Fruit fly (Drosophila melanogaster) whole organism, adult: ENCODE data around the gene CG14459.

Source experiments
- CG11617 ChIP-seq: fragments of 200-800 bp; sonication (Bioruptor generic); optimal IDR thresholded peaks from 2 replicates; lab custom pipeline; 2017; ENCODE audit warnings: mild to moderate bottlenecking, missing biosample characterization, missing genetic modification reagents, missing genetic modification characterization
- CG12768 ChIP-seq: fragments of 200-800 bp; sonication (Bioruptor generic); optimal IDR thresholded peaks from 2 replicates; lab custom pipeline; 2017; ENCODE audit warnings: missing biosample characterization, missing genetic modification characterization, mild to moderate bottlenecking, moderate library complexity, missing genetic modification reagents
- CG14711 ChIP-seq: fragments of 200-800 bp; sonication (Bioruptor generic); optimal IDR thresholded peaks from 2 replicates; lab custom pipeline; 2018; ENCODE audit warnings: missing biosample characterization, mild to moderate bottlenecking, missing genetic modification characterization, moderate library complexity
- CG1620 ChIP-seq: fragments of 200-800 bp; sonication (Bioruptor generic); optimal IDR thresholded peaks from 2 replicates; lab custom pipeline; 2016; ENCODE audit warnings: missing biosample characterization, missing genetic modification characterization
- CG33017 ChIP-seq: fragments of 200-800 bp; sonication (Bioruptor generic); optimal IDR thresholded peaks from 2 replicates; lab custom pipeline; 2018; ENCODE audit warnings: missing biosample characterization, mild to moderate bottlenecking, missing genetic modification characterization, moderate library complexity
- CG5204 ChIP-seq: fragments of 200-800 bp; sonication (Bioruptor generic); optimal IDR thresholded peaks from 2 replicates; lab custom pipeline; 2016; ENCODE audit warnings: missing biosample characterization, missing genetic modification characterization
- CG7045 ChIP-seq: fragments of 200-800 bp; sonication (Bioruptor generic); optimal IDR thresholded peaks from 2 replicates; lab custom pipeline; 2017; ENCODE audit warnings: missing biosample characterization, mild to moderate bottlenecking, missing genetic modification characterization
- CG7101 ChIP-seq: fragments of 200-800 bp; sonication (Bioruptor generic); optimal IDR thresholded peaks from 2 replicates; lab custom pipeline; 2018; ENCODE audit warnings: missing biosample characterization, mild to moderate bottlenecking, missing genetic modification characterization, moderate library complexity
- Clk ChIP-seq: fragments of 200-800 bp; sonication (Bioruptor generic); optimal IDR thresholded peaks from 2 replicates; lab custom pipeline; 2017; ENCODE audit warnings: missing biosample characterization, missing genetic modification characterization
- Crg-1 ChIP-seq: fragments of 200-800 bp; sonication (Bioruptor generic); optimal IDR thresholded peaks from 2 replicates; lab custom pipeline; 2016; ENCODE audit warnings: missing biosample characterization, missing genetic modification characterization
- Hr96 ChIP-seq: fragments of 200-800 bp; sonication (Bioruptor generic); optimal IDR thresholded peaks from 2 replicates; lab custom pipeline; 2016; ENCODE audit warnings: missing biosample characterization, missing genetic modification characterization
- Mnt ChIP-seq: fragments of 200-800 bp; sonication (Bioruptor generic); optimal IDR thresholded peaks from 2 replicates; lab custom pipeline; 2016; ENCODE audit warnings: missing biosample characterization, mild to moderate bottlenecking, missing genetic modification characterization
- bab1 ChIP-seq: fragments of 200-800 bp; sonication (Bioruptor generic); optimal IDR thresholded peaks from 3 replicates; lab custom pipeline; 2019; ENCODE audit warnings: missing biosample characterization, mild to moderate bottlenecking, missing genetic modification characterization, moderate library complexity
- cic ChIP-seq: fragments of 200-800 bp; sonication (Bioruptor generic); optimal IDR thresholded peaks from 2 replicates; lab custom pipeline; 2017; ENCODE audit warnings: missing biosample characterization, mild to moderate bottlenecking, missing genetic modification characterization, moderate library complexity
- cnc ChIP-seq, 2 experiments: fragments of >200 bp; optimal IDR thresholded peaks; 2 replicates each; lab custom pipeline; 2017
- kay ChIP-seq: fragments of 200-800 bp; sonication (Bioruptor generic); peaks from one replicate; lab custom pipeline; 2016; ENCODE audit warnings: missing biosample characterization, missing genetic modification characterization, borderline replicate concordance
- ovo ChIP-seq: fragments of 200-800 bp; sonication (Bioruptor generic); optimal IDR thresholded peaks from 2 replicates; lab custom pipeline; 2016; ENCODE audit warnings: missing biosample characterization, missing genetic modification characterization
- pad ChIP-seq: fragments of 200-800 bp; sonication (Bioruptor generic); optimal IDR thresholded peaks from 3 replicates; lab custom pipeline; 2017; ENCODE audit warnings: missing biosample characterization, missing genetic modification characterization, mild to moderate bottlenecking, moderate library complexity, missing genetic modification reagents
- tj ChIP-seq: fragments of 200-800 bp; sonication (Bioruptor generic); optimal IDR thresholded peaks from 3 replicates; lab custom pipeline; 2017; ENCODE audit warnings: missing biosample characterization, mild to moderate bottlenecking, missing genetic modification characterization, moderate library complexity
- toe ChIP-seq: fragments of 200-800 bp; sonication (Bioruptor generic); optimal IDR thresholded peaks from 2 replicates; lab custom pipeline; 2016; ENCODE audit warnings: missing biosample characterization, missing genetic modification characterization

The CG14459 gene

DNA sequence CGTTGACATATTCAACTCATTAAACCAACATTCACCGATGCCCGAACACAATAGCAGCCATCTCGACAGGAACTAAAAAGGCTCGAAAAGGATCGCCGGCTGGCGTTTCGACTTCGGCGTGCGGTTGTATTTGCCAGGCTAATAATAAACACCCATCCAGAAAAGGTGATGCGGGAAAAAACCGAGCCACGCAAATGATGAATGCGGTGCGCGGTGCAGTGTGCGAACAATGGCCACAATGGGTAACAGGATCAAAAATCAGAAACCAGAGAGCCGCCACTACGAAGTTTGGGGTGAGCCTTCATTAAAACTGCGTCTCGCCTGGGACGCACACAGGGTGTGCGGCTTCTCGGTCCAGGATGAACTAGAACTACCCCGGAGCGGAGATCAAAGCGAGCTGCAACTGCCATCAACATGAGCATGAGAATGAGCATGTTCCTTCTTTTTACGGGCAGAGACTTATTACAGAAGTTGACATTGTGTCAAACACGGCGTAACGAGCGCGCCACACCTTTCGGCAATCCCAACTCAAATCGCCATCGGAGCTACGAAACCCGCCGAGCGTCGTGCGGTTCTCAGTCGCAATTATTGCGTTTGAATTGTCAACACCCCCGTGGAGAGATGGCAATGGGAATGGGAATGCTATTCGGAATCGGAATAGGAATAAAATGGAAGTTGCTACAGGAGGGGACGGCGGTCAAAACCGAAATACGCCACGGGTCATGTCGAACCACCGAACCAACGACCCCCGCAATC is 49.6 kb downstream of the CG14459 start:
- no peak for TF ChIP-seq bab1
- TF ChIP-seq kay, result no peak
- TF ChIP-seq CG7045, result no peak
- no peak for TF ChIP-seq cic
- TF ChIP-seq CG12768 (GFP tag; lab: Kevin White, UChicago), result no peak
- no peak for TF ChIP-seq CG5204 (GFP tag; lab: Kevin White, UChicago)
- no peak for TF ChIP-seq CG7101 (tag; lab: Kevin White, UChicago)
- no peak for TF ChIP-seq tj
- no peak for TF ChIP-seq toe (GFP tag; lab: Kevin White, UChicago)
- TF ChIP-seq Mnt, result no peak
- no peak for TF ChIP-seq Hr96 (GFP tag; lab: Kevin White, UChicago)

DNA sequence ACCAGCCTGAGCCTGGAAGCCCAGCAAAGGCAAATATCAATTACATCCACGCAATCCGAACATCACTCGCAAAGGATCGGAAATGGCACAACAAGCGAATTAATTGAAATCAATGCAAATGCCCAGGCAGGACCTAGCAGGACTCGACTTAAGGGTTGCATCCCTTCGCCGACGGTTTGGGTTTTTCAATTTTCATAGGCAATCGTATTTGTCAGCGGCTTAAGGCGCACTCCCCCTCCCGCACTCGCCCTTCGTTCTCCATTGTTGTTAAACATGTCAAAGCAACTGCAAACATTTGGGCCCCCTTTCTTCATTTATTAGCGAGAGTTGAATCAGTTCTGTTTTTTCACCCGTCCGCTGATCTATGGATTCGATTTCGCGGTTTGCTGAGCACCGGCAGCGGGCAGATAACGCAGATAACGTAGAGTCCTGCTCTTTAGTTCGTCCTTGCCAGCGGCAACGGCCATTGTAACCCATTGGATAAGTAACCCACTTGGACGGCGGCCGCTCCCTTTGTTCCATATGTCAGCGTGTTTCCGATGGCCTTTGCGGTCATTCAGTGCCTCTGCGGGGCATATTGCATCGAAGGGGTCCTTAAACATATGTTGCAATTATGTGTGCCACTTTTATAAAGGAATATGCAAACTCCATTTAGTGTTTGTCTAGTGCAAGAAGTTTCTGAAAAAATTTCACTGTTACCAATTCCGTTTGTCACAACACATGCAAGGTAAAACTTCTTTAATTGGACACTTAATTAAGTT is 51.1 kb downstream of the CG14459 start:
- TF ChIP-seq kay, result no peak
- TF ChIP-seq CG7045, result no peak
- TF ChIP-seq tj, result no peak
- TF ChIP-seq Crg-1 (GFP tag; lab: Kevin White, UChicago), result no peak

DNA sequence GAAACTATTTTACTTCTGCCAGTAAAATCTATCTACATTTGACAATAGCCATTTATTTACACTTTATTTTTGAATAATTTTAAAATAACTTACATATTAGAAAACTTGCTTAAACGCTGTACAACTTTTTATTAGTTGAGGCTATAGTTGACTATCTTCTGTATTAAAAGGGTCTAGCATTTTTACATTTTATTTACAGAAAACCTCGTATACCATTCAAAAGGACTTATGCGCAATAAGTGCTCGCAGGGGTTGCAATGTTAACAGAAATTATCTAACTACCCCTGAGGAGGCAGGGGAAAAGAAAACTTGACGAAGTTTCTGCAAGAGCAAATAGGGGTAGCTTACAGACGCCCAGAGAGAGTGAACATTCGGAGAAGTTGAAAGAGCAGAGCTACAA is 65.4 kb downstream of the CG14459 start:
- TF ChIP-seq pad (GFP tag; lab: Kevin White, UChicago) (peak; percentile 96), CG7101 (tag; lab: Kevin White, UChicago) (no peak)

DNA sequence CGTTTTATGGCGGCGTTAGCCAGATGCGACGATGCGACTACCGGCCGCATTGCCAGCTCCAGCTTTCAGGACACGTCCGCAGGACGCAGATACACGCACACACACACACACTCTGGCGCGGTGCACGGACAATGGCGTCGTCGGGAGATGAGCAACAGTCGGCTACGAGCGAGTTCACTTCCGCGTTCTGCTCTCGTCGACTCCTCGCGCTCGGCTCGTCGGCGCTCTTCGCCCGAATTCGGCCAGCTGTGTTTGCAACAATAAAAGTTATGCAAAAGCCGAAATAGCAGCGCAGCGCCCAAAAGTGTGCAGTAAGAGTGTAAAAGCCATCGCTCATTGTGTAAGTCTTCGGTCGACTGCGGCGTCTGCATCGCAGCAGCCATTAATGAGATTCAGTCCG is 66.0 kb downstream of the CG14459 start:
- TF ChIP-seq CG33017 (tag; lab: Kevin White, UChicago), result no peak
- no peak for TF ChIP-seq Clk
- TF ChIP-seq Mnt, result no peak
- no peak for TF ChIP-seq Hr96 (GFP tag; lab: Kevin White, UChicago)
- no peak for TF ChIP-seq CG1620
- no peak for TF ChIP-seq toe (GFP tag; lab: Kevin White, UChicago)
- TF ChIP-seq ovo (GFP tag; lab: Kevin White, UChicago), result no peak
- TF ChIP-seq kay, result no peak
- TF ChIP-seq Crg-1 (GFP tag; lab: Kevin White, UChicago), result no peak
- no peak for TF ChIP-seq bab1
- TF ChIP-seq cnc (optimal IDR thresholded peaks at IDR 0.05; lab: Kevin White, UChicago), result no peak
- no peak for TF ChIP-seq pad (GFP tag; lab: Kevin White, UChicago)
- no peak for TF ChIP-seq CG7045
- TF ChIP-seq CG11617, result no peak
- TF ChIP-seq cic, result no peak
- no peak for TF ChIP-seq CG7101 (tag; lab: Kevin White, UChicago)
- TF ChIP-seq CG14711, result no peak

DNA sequence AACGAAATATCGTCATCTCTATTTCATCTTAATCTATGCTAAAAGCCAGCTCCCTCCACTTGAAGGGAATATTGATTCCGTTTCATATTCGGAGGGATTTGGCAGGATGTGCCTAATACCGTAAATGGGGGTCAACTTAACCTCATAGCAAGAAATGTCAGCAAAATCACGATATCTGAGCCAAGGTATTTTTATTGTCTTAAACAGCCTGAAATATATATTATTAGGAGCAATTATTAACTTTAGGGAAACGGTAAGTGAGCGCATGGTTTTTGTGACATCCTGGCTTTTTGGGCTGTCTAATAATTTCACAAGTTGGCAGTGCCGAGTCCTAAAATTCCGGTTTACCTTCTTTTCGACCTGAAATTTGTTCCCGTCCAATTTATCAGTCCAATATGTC is 87.8 kb downstream of the CG14459 start, which contains the start of gene Trxr2:
Gene Trxr2, plus strand, starts transcription at position 301 of the 400 bp plus-strand sequence.
- TF ChIP-seq bab1 (no peak), pad (GFP tag; lab: Kevin White, UChicago) (no peak), CG11617 (no peak), CG1620 (no peak), CG7045 (no peak), Hr96 (GFP tag; lab: Kevin White, UChicago) (no peak), CG5204 (GFP tag; lab: Kevin White, UChicago) (no peak), Clk (no peak), tj (no peak), CG7101 (tag; lab: Kevin White, UChicago) (no peak), kay (no peak), Crg-1 (GFP tag; lab: Kevin White, UChicago) (no peak), CG12768 (GFP tag; lab: Kevin White, UChicago) (no peak), cnc (optimal IDR thresholded peaks at IDR 0.05; lab: Kevin White, UChicago) (no peak), toe (GFP tag; lab: Kevin White, UChicago) (no peak), Mnt (no peak), ovo (GFP tag; lab: Kevin White, UChicago) (no peak), CG14711 (no peak)

DNA sequence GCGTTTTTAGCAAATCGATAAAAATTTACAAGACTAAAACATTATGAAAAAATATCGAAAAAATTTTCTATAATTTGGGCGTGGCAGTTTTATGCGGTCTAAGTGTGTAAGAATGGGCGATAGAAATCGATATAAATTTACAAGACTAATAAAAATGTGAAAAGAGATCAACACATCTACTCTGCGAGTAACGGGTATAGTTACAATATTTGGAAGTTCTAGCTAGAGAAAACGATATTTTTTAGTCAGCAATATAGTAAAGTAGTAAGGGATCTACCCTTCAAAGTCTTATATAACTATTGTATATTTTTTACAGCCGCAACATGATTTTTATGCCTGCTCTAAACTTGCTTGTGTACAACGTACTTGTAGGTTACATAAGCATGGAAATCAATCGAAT is 89.6 kb downstream of the CG14459 start, which contains the start of gene CG11404:
Gene CG11404, plus strand, starts transcription at position 301 of the 400 bp plus-strand sequence.
- TF ChIP-seq cic (no peak), CG11617 (no peak), Mnt (no peak), bab1 (no peak), tj (no peak), ovo (GFP tag; lab: Kevin White, UChicago) (no peak), CG7101 (tag; lab: Kevin White, UChicago) (no peak), CG7045 (no peak), kay (no peak), pad (GFP tag; lab: Kevin White, UChicago) (no peak), cnc (optimal IDR thresholded peaks at IDR 0.05; lab: Kevin White, UChicago) (no peak), CG14711 (no peak), CG1620 (no peak), CG5204 (GFP tag; lab: Kevin White, UChicago) (no peak), Crg-1 (GFP tag; lab: Kevin White, UChicago) (no peak)
